Fruit fly (Drosophila melanogaster) whole organism, adult: Measurements from ENCODE around the gene rpr.

Experiments used
- CG11617 ChIP-seq: fragments of 200-800 bp; sonication (Bioruptor generic); optimal IDR thresholded peaks from 2 replicates; lab custom pipeline; 2017; ENCODE audit warnings: mild to moderate bottlenecking, missing biosample characterization, missing genetic modification reagents, missing genetic modification characterization
- CG12768 ChIP-seq: fragments of 200-800 bp; sonication (Bioruptor generic); optimal IDR thresholded peaks from 2 replicates; lab custom pipeline; 2017; ENCODE audit warnings: missing biosample characterization, missing genetic modification characterization, mild to moderate bottlenecking, moderate library complexity, missing genetic modification reagents
- CG14711 ChIP-seq: fragments of 200-800 bp; sonication (Bioruptor generic); optimal IDR thresholded peaks from 2 replicates; lab custom pipeline; 2018; ENCODE audit warnings: missing biosample characterization, mild to moderate bottlenecking, missing genetic modification characterization, moderate library complexity
- CG1620 ChIP-seq: fragments of 200-800 bp; sonication (Bioruptor generic); optimal IDR thresholded peaks from 2 replicates; lab custom pipeline; 2016; ENCODE audit warnings: missing biosample characterization, missing genetic modification characterization
- CG33017 ChIP-seq: fragments of 200-800 bp; sonication (Bioruptor generic); optimal IDR thresholded peaks from 2 replicates; lab custom pipeline; 2018; ENCODE audit warnings: missing biosample characterization, mild to moderate bottlenecking, missing genetic modification characterization, moderate library complexity
- CG5204 ChIP-seq: fragments of 200-800 bp; sonication (Bioruptor generic); optimal IDR thresholded peaks from 2 replicates; lab custom pipeline; 2016; ENCODE audit warnings: missing biosample characterization, missing genetic modification characterization
- CG7045 ChIP-seq: fragments of 200-800 bp; sonication (Bioruptor generic); optimal IDR thresholded peaks from 2 replicates; lab custom pipeline; 2017; ENCODE audit warnings: missing biosample characterization, mild to moderate bottlenecking, missing genetic modification characterization
- CG7101 ChIP-seq: fragments of 200-800 bp; sonication (Bioruptor generic); optimal IDR thresholded peaks from 2 replicates; lab custom pipeline; 2018; ENCODE audit warnings: missing biosample characterization, mild to moderate bottlenecking, missing genetic modification characterization, moderate library complexity
- Clk ChIP-seq: fragments of 200-800 bp; sonication (Bioruptor generic); optimal IDR thresholded peaks from 2 replicates; lab custom pipeline; 2017; ENCODE audit warnings: missing biosample characterization, missing genetic modification characterization
- Crg-1 ChIP-seq: fragments of 200-800 bp; sonication (Bioruptor generic); optimal IDR thresholded peaks from 2 replicates; lab custom pipeline; 2016; ENCODE audit warnings: missing biosample characterization, missing genetic modification characterization
- Hr96 ChIP-seq: fragments of 200-800 bp; sonication (Bioruptor generic); optimal IDR thresholded peaks from 2 replicates; lab custom pipeline; 2016; ENCODE audit warnings: missing biosample characterization, missing genetic modification characterization
- Mnt ChIP-seq: fragments of 200-800 bp; sonication (Bioruptor generic); optimal IDR thresholded peaks from 2 replicates; lab custom pipeline; 2016; ENCODE audit warnings: missing biosample characterization, mild to moderate bottlenecking, missing genetic modification characterization
- bab1 ChIP-seq: fragments of 200-800 bp; sonication (Bioruptor generic); optimal IDR thresholded peaks from 3 replicates; lab custom pipeline; 2019; ENCODE audit warnings: missing biosample characterization, mild to moderate bottlenecking, missing genetic modification characterization, moderate library complexity
- cic ChIP-seq: fragments of 200-800 bp; sonication (Bioruptor generic); optimal IDR thresholded peaks from 2 replicates; lab custom pipeline; 2017; ENCODE audit warnings: missing biosample characterization, mild to moderate bottlenecking, missing genetic modification characterization, moderate library complexity
- cnc ChIP-seq, 2 experiments: fragments of >200 bp; optimal IDR thresholded peaks; 2 replicates each; lab custom pipeline; 2017
- kay ChIP-seq: fragments of 200-800 bp; sonication (Bioruptor generic); peaks from one replicate; lab custom pipeline; 2016; ENCODE audit warnings: missing biosample characterization, missing genetic modification characterization, borderline replicate concordance
- ovo ChIP-seq: fragments of 200-800 bp; sonication (Bioruptor generic); optimal IDR thresholded peaks from 2 replicates; lab custom pipeline; 2016; ENCODE audit warnings: missing biosample characterization, missing genetic modification characterization
- pad ChIP-seq: fragments of 200-800 bp; sonication (Bioruptor generic); optimal IDR thresholded peaks from 3 replicates; lab custom pipeline; 2017; ENCODE audit warnings: missing biosample characterization, missing genetic modification characterization, mild to moderate bottlenecking, moderate library complexity, missing genetic modification reagents
- tj ChIP-seq: fragments of 200-800 bp; sonication (Bioruptor generic); optimal IDR thresholded peaks from 3 replicates; lab custom pipeline; 2017; ENCODE audit warnings: missing biosample characterization, mild to moderate bottlenecking, missing genetic modification characterization, moderate library complexity
- toe ChIP-seq: fragments of 200-800 bp; sonication (Bioruptor generic); optimal IDR thresholded peaks from 2 replicates; lab custom pipeline; 2016; ENCODE audit warnings: missing biosample characterization, missing genetic modification characterization

rpr gene

dm6 chr3L:18402628-18403587 lies 4.7 kb upstream of the rpr start:
- TF ChIP-seq Mnt (GFP tag; lab: Kevin White, UChicago) (no peak), CG12768 (GFP tag; lab: Kevin White, UChicago) (no peak), CG11617 (no peak), cnc (optimal IDR thresholded peaks at IDR 0.05; lab: Kevin White, UChicago) (no peak), CG7045 (GFP tag; lab: Kevin White, UChicago) (no peak), toe (GFP tag; lab: Kevin White, UChicago) (no peak), tj (GFP tag; lab: Kevin White, UChicago) (no peak), CG5204 (no peak), CG33017 (no peak), CG1620 (no peak), CG14711 (tag; lab: Kevin White, UChicago) (no peak)

DNA sequence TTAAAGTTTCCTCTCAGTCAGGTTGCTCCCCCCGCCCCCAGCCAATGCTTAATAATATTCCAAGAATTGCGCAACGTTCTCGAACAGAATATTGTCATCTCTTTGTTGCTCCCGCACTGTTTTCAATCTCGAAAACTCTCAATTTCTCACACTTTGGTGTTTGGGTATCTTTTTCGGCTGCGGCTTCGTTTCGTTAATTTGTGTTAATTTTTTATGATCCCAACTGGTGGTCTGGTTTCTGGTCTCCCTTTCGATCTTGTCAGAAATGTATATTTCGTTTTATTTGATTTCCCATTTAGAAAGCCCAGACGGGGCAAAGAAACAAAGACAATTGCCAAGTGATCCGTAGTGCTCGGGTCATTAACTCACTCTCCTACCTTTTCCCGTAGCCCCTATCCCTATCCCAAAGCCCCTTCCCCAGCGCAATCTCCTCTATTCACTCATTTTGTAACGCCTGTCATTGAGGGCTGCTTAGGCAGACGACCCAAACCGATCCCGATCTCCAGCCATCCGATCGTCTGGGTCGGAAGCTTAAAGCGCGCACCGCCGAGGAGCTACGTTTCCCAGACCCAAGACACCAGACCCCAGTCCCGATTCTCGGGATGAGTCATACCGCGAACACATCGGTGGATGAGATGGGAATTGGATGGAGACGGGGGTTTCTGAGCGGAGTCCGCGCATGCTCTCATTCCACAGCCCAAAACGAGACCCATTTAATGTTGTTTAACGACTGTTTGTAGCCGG lies 3.8 kb upstream of the rpr start:
- TF ChIP-seq tj (GFP tag; lab: Kevin White, UChicago): no peak
- TF ChIP-seq ovo (GFP tag; lab: Kevin White, UChicago): no peak
- no peak for TF ChIP-seq Crg-1 (GFP tag; lab: Kevin White, UChicago)
- TF ChIP-seq pad (GFP tag; lab: Kevin White, UChicago): no peak
- TF ChIP-seq CG12768 (GFP tag; lab: Kevin White, UChicago): no peak
- no peak for TF ChIP-seq Mnt (GFP tag; lab: Kevin White, UChicago)

DNA sequence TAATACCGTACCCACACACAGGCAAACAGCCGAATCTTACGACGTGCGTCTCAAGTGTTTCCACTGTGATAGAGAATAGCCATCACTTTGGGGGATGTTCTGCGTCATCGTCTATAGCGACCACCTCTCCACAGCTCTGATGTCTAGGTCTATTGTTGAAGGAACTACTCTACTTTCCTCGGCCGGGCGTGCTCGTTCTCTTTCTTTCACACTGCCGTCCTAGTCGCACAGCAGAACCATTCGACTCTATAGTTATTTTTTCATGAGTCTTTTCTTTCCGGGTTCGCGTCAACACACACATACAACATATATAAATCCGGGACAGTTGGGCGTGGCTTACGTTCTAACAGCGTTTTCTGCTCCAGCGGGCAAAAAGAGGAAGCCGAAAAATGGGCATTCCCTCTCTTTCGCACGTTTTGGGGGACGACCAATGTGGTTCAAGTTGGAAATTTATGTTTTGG lies 1.8 kb upstream of the rpr start:
- TF ChIP-seq cnc (optimal IDR thresholded peaks at IDR 0.05; lab: Kevin White, UChicago) (no peak), pad (GFP tag; lab: Kevin White, UChicago) (no peak), CG1620 (no peak), Clk (GFP tag; lab: Kevin White, UChicago) (no peak), Hr96 (no peak), tj (GFP tag; lab: Kevin White, UChicago) (no peak), Mnt (GFP tag; lab: Kevin White, UChicago) (no peak), toe (GFP tag; lab: Kevin White, UChicago) (no peak), CG12768 (GFP tag; lab: Kevin White, UChicago) (no peak)

dm6 chr3L:18385536-18385935 lies 12.7 kb downstream of the rpr start:
- no peak for TF ChIP-seq ovo (GFP tag; lab: Kevin White, UChicago)
- TF ChIP-seq CG11617: no peak
- no peak for TF ChIP-seq CG33017
- no peak for TF ChIP-seq pad (GFP tag; lab: Kevin White, UChicago)
- no peak for TF ChIP-seq CG7101 (tag; lab: Kevin White, UChicago)
- TF ChIP-seq toe (GFP tag; lab: Kevin White, UChicago): no peak
- no peak for TF ChIP-seq Hr96
- no peak for TF ChIP-seq Mnt (GFP tag; lab: Kevin White, UChicago)
- TF ChIP-seq CG14711 (tag; lab: Kevin White, UChicago): no peak
- TF ChIP-seq cic (GFP tag; lab: Kevin White, UChicago): no peak
- TF ChIP-seq kay (GFP tag; lab: Kevin White, UChicago): no peak
- TF ChIP-seq Crg-1 (GFP tag; lab: Kevin White, UChicago): no peak
- no peak for TF ChIP-seq CG1620
- no peak for TF ChIP-seq Clk (GFP tag; lab: Kevin White, UChicago)
- no peak for TF ChIP-seq cnc (optimal IDR thresholded peaks at IDR 0.05; lab: Kevin White, UChicago)
- TF ChIP-seq CG12768 (GFP tag; lab: Kevin White, UChicago): no peak
- TF ChIP-seq CG7045 (GFP tag; lab: Kevin White, UChicago): no peak
- TF ChIP-seq tj (GFP tag; lab: Kevin White, UChicago): no peak
- TF ChIP-seq CG5204: no peak
- no peak for TF ChIP-seq bab1 (GFP tag; lab: Kevin White, UChicago)

- no peak for TF ChIP-seq CG14711 (tag; lab: Kevin White, UChicago)
- TF ChIP-seq pad (GFP tag; lab: Kevin White, UChicago): no peak
- no peak for TF ChIP-seq ovo (GFP tag; lab: Kevin White, UChicago)
- no peak for TF ChIP-seq Crg-1 (GFP tag; lab: Kevin White, UChicago)
- no peak for TF ChIP-seq CG1620
- no peak for TF ChIP-seq CG11617
- TF ChIP-seq cnc (optimal IDR thresholded peaks at IDR 0.05; lab: Kevin White, UChicago): no peak
- TF ChIP-seq CG5204: no peak
- no peak for TF ChIP-seq Clk (GFP tag; lab: Kevin White, UChicago)
- TF ChIP-seq bab1 (GFP tag; lab: Kevin White, UChicago): no peak
- no peak for TF ChIP-seq Mnt (GFP tag; lab: Kevin White, UChicago)
- TF ChIP-seq CG12768 (GFP tag; lab: Kevin White, UChicago): no peak
- no peak for TF ChIP-seq CG7101 (tag; lab: Kevin White, UChicago)
- TF ChIP-seq cic (GFP tag; lab: Kevin White, UChicago): no peak
- no peak for TF ChIP-seq CG33017
- no peak for TF ChIP-seq CG7045 (GFP tag; lab: Kevin White, UChicago)
- no peak for TF ChIP-seq kay (GFP tag; lab: Kevin White, UChicago)
- no peak for TF ChIP-seq toe (GFP tag; lab: Kevin White, UChicago)
- no peak for TF ChIP-seq Hr96
These were observed 30.4 kb downstream of the rpr start for dm6 chr3L:18367791-18368190.
